Fruit fly (Drosophila melanogaster) whole organism, adult: Measurements from ENCODE around the gene CG31233.
A peak's percentile ranks its signal among the peaks of the same experiment; 100 is the strongest.

ENCODE experiments used
- CG5204 ChIP-seq: fragments of 200-800 bp; sonication (Bioruptor generic); optimal IDR thresholded peaks from 2 replicates; lab custom pipeline; 2016; ENCODE audit warnings: missing biosample characterization, missing genetic modification characterization
- CG7045 ChIP-seq: fragments of 200-800 bp; sonication (Bioruptor generic); optimal IDR thresholded peaks from 2 replicates; lab custom pipeline; 2017; ENCODE audit warnings: missing biosample characterization, mild to moderate bottlenecking, missing genetic modification characterization
- Mnt ChIP-seq: fragments of 200-800 bp; sonication (Bioruptor generic); optimal IDR thresholded peaks from 2 replicates; lab custom pipeline; 2016; ENCODE audit warnings: missing biosample characterization, mild to moderate bottlenecking, missing genetic modification characterization
- cic ChIP-seq: fragments of 200-800 bp; sonication (Bioruptor generic); optimal IDR thresholded peaks from 2 replicates; lab custom pipeline; 2017; ENCODE audit warnings: missing biosample characterization, mild to moderate bottlenecking, missing genetic modification characterization, moderate library complexity

DNA sequence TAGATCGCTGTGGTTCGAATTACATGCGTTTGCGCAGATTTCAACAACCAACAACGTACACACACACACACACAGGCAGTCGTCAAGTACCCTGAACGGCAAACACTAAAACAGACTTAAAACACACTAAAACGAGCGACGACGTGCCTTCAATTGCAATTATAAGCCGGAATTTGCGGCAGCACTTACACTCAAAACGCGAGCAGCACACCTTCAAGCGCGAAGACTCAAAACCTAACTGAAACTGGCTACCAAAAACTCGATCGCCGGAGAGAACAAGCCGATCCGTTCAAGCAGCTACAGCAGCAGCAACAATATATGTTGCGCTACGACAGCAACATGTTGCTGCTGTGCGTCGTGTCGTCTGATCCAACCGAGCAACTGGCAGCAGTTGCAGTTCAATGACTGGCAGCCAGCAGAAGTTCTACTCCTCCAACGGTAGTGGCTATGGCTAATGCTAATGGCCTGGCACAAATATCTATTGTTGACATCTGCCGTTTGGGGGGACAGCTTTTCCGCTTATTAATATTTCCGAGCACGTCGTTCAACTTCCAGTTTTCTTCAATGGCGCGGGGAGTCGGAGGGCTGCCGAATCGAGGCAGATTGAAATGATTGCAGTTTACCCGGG lies 32.8 kb downstream of the CG31233 start, which contains the start of gene tsl:
- TF ChIP-seq CG5204 (GFP tag; lab: Kevin White, UChicago) (no peak), cic (GFP tag; lab: Kevin White, UChicago) (peak; percentile 23), Mnt (no peak), CG7045 (GFP tag; lab: Kevin White, UChicago) (no peak)
